Worm (Caenorhabditis elegans): ENCODE data around the gene srz-100.

The srz-100 gene

ce11 chrV:16724574-16724973 is 7.1 kb upstream of the srz-100 start:
- TF ChIP-seq unc-42 (tag; optimal IDR thresholded peaks at IDR 0.05) (no peak), hlh-8 (tag; optimal IDR thresholded peaks at IDR 0.05) (no peak), unc-55 (GFP tag; optimal IDR thresholded peaks at IDR 0.05) (no peak), madf-2 (tag; optimal IDR thresholded peaks at IDR 0.05) (no peak), ceh-34 (tag; optimal IDR thresholded peaks at IDR 0.05) (no peak), Y22D7AL.16 (tag; optimal IDR thresholded peaks at IDR 0.05) (no peak), lin-11 (tag; optimal IDR thresholded peaks at IDR 0.05) (no peak), fax-1 (tag; optimal IDR thresholded peaks at IDR 0.05) (no peak), zip-5 (tag; optimal IDR thresholded peaks at IDR 0.05) (no peak), hlh-6 (tag; optimal IDR thresholded peaks at IDR 0.05) (no peak), fkh-6 (tag; optimal IDR thresholded peaks at IDR 0.05) (no peak), nhr-11 (tag; optimal IDR thresholded peaks at IDR 0.05) (no peak), eyg-1 (tag; optimal IDR thresholded peaks at IDR 0.05) (no peak), unc-86 (tag; optimal IDR thresholded peaks at IDR 0.05) (no peak), ttx-3 (tag; optimal IDR thresholded peaks at IDR 0.05) (no peak), ceh-6 (GFP tag; optimal IDR thresholded peaks at IDR 0.05) (no peak), pat-9 (tag; optimal IDR thresholded peaks at IDR 0.05) (no peak), che-1 (tag; optimal IDR thresholded peaks at IDR 0.05) (no peak), syd-9 (tag; optimal IDR thresholded peaks at IDR 0.05) (no peak), ets-4 (tag; optimal IDR thresholded peaks at IDR 0.05) (no peak)

DNA sequence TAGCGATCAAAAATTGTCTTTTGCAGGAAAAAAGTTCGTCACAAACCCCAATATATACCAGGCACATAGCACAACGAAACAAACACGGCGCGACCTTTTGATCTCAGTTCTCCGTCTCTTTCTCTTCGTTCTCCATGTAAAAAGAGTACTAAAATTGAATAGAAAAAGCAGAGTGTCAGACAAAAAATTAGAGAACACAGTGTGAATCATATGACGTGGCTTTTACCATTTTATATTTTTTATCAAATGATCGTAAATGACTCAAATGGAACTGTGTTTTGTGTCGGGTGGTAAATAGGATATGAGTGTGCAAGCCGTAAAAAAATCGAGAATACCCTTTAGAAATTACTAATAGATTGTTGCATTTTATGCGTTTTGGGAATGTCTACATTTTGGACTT is 5.7 kb upstream of the srz-100 start:
- TF ChIP-seq dmd-4 (tag; optimal IDR thresholded peaks at IDR 0.05; ENCODE audit: borderline replicate concordance), result no peak
- no peak for TF ChIP-seq fkh-6 (tag; optimal IDR thresholded peaks at IDR 0.05)
- no peak for TF ChIP-seq ceh-34 (tag; optimal IDR thresholded peaks at IDR 0.05)
- no peak for TF ChIP-seq ceh-2 (tag; optimal IDR thresholded peaks at IDR 0.05)

- TF ChIP-seq ceh-22 (tag; optimal IDR thresholded peaks at IDR 0.05), result no peak
- TF ChIP-seq hlh-6 (tag; optimal IDR thresholded peaks at IDR 0.05), result no peak
- TF ChIP-seq dmd-4 (tag; optimal IDR thresholded peaks at IDR 0.05; ENCODE audit: borderline replicate concordance), result no peak
- TF ChIP-seq unc-3 (GFP tag; conservative IDR thresholded peaks at IDR 0.05), result no peak
- TF ChIP-seq unc-3 (tag; optimal IDR thresholded peaks at IDR 0.05), result no peak
- no peak for TF ChIP-seq hlh-30 (tag; optimal IDR thresholded peaks at IDR 0.05; ENCODE audit: insufficient read depth)
- TF ChIP-seq pag-3 (tag; optimal IDR thresholded peaks at IDR 0.05; ENCODE audit: borderline replicate concordance), result no peak
- no peak for TF ChIP-seq ceh-14 (tag; optimal IDR thresholded peaks at IDR 0.05)
- no peak for TF ChIP-seq fkh-6 (tag; optimal IDR thresholded peaks at IDR 0.05)
- TF ChIP-seq tbx-2 (tag; optimal IDR thresholded peaks at IDR 0.05), result no peak
- TF ChIP-seq lin-11 (tag; optimal IDR thresholded peaks at IDR 0.05), result no peak
- no peak for TF ChIP-seq rnt-1 (tag; optimal IDR thresholded peaks at IDR 0.05)
- TF ChIP-seq sdc-2 (tag; optimal IDR thresholded peaks at IDR 0.05), result no peak
- no peak for TF ChIP-seq pha-4 (tag; optimal IDR thresholded peaks at IDR 0.05)
Measured at ce11 chrV:16726915-16727314, 4.8 kb upstream of the srz-100 start, which contains the start of gene T25E12.14. T25E12.14 (plus strand) TSS chrV:16727215.

ce11 chrV:16728431-16728830 is 3.3 kb upstream of the srz-100 start, which contains the start of gene fbxa-127:
fbxa-127 (plus strand) TSS chrV:16728731.
- TF ChIP-seq ceh-19 (GFP tag; optimal IDR thresholded peaks at IDR 0.05), result no peak
- TF ChIP-seq ceh-9 (tag; optimal IDR thresholded peaks at IDR 0.05), result no peak
- no peak for TF ChIP-seq pax-1 (tag; optimal IDR thresholded peaks at IDR 0.05)
- no peak for TF ChIP-seq unc-55 (GFP tag; optimal IDR thresholded peaks at IDR 0.05)
- TF ChIP-seq ceh-14 (tag; optimal IDR thresholded peaks at IDR 0.05), result no peak
- no peak for TF ChIP-seq rnt-1 (tag; optimal IDR thresholded peaks at IDR 0.05)
- TF ChIP-seq hlh-6 (tag; optimal IDR thresholded peaks at IDR 0.05), result no peak
- TF ChIP-seq hlh-13 (GFP tag; optimal IDR thresholded peaks at IDR 0.05), result no peak
- no peak for TF ChIP-seq C08G9.2 (tag; optimal IDR thresholded peaks at IDR 0.05)
- TF ChIP-seq F13H6.1 (tag; optimal IDR thresholded peaks at IDR 0.05), result no peak
- no peak for TF ChIP-seq hlh-8 (tag; optimal IDR thresholded peaks at IDR 0.05)
- no peak for TF ChIP-seq lim-6 (tag; optimal IDR thresholded peaks at IDR 0.05)
- no peak for TF ChIP-seq ref-2 (tag; optimal IDR thresholded peaks at IDR 0.05)
- no peak for TF ChIP-seq ceh-48 (tag; optimal IDR thresholded peaks at IDR 0.05)
- no peak for TF ChIP-seq nhr-11 (tag; optimal IDR thresholded peaks at IDR 0.05)
- TF ChIP-seq ceh-34 (tag; optimal IDR thresholded peaks at IDR 0.05), result no peak
- TF ChIP-seq fkh-6 (tag; optimal IDR thresholded peaks at IDR 0.05), result no peak
- no peak for TF ChIP-seq ceh-30 (tag; optimal IDR thresholded peaks at IDR 0.05)
